Fruit fly (Drosophila melanogaster) whole organism, embryonic: ENCODE measurements around the gene CG18301.

Experiments
- Atf6 ChIP-seq: fragments of 200-800 bp; sonication (Bioruptor generic); IDR thresholded peaks from 2 replicates; pipeline ENCODE4 v1.3.6; 2022; ENCODE audit warnings: missing biosample characterization, missing genetic modification characterization
- C15 ChIP-seq: fragments of 200-800 bp; sonication (Bioruptor generic); IDR thresholded peaks from 3 replicates; pipeline ENCODE4 v1.3.6; 2022; ENCODE audit warnings: missing biosample characterization, missing genetic modification characterization
- CG10366 ChIP-seq: fragments of 200-800 bp; sonication (Bioruptor generic); IDR thresholded peaks from 2 replicates; pipeline ENCODE4 v1.3.6; 2022; ENCODE audit warnings: missing biosample characterization, missing genetic modification characterization
- CG12071 ChIP-seq: fragments of 200-800 bp; sonication (Bioruptor generic); optimal IDR thresholded peaks from 3 replicates; lab custom pipeline; 2018; ENCODE audit warnings: missing biosample characterization, mild to moderate bottlenecking, missing genetic modification characterization
- CG12769 ChIP-seq: fragments of 200-800 bp; sonication (Bioruptor generic); optimal IDR thresholded peaks from 2 replicates; lab custom pipeline; 2019; ENCODE audit warnings: missing biosample characterization, mild to moderate bottlenecking, missing genetic modification characterization, moderate library complexity
- CG15269 ChIP-seq: fragments of 200-800 bp; sonication (Bioruptor generic); optimal IDR thresholded peaks from 2 replicates; lab custom pipeline; 2018; ENCODE audit warnings: missing biosample characterization, mild to moderate bottlenecking, missing genetic modification characterization, moderate library complexity
- CG15696 ChIP-seq: fragments of 200-800 bp; sonication (Bioruptor generic); optimal IDR thresholded peaks from 2 replicates; lab custom pipeline; 2019; ENCODE audit warnings: missing biosample characterization, mild to moderate bottlenecking, missing genetic modification characterization, moderate library complexity
- CG17385 ChIP-seq: fragments of 200-800 bp; sonication (Bioruptor generic); optimal IDR thresholded peaks from 3 replicates; lab custom pipeline; 2018; ENCODE audit warnings: missing biosample characterization, mild to moderate bottlenecking, missing genetic modification characterization
- CG17829 ChIP-seq: fragments of 200-800 bp; optimal IDR thresholded peaks from 2 replicates; lab custom pipeline; 2019; ENCODE audit warnings: missing biosample characterization, mild to moderate bottlenecking, missing genetic modification characterization, moderate library complexity
- CG2116 ChIP-seq: fragments of 200-800 bp; sonication (Bioruptor generic); optimal IDR thresholded peaks from 3 replicates; lab custom pipeline; 2018; ENCODE audit warnings: missing biosample characterization, mild to moderate bottlenecking, missing genetic modification characterization
- CG2678 ChIP-seq: fragments of 200-800 bp; sonication (Bioruptor generic); optimal IDR thresholded peaks from 3 replicates; lab custom pipeline; 2019; ENCODE audit warnings: missing biosample characterization, mild to moderate bottlenecking, missing genetic modification characterization, moderate library complexity
- CG30431 ChIP-seq: fragments of 200-800 bp; sonication (Bioruptor generic); optimal IDR thresholded peaks from 2 replicates; lab custom pipeline; 2017; ENCODE audit warnings: missing biosample characterization, missing genetic modification characterization
- CG3065 ChIP-seq: fragments of 200-800 bp; sonication (Bioruptor generic); optimal IDR thresholded peaks from 2 replicates; lab custom pipeline; 2016; ENCODE audit warnings: missing biosample characterization, missing genetic modification characterization
- CG4730 ChIP-seq: fragments of 200-800 bp; sonication (Bioruptor generic); IDR thresholded peaks from 2 replicates; pipeline ENCODE4 v1.3.6; 2022; ENCODE audit warnings: missing biosample characterization, missing genetic modification characterization
- CG4820 ChIP-seq: fragments of 200-800 bp; sonication (Bioruptor generic); optimal IDR thresholded peaks from 3 replicates; lab custom pipeline; 2016; ENCODE audit warnings: missing biosample characterization, missing genetic modification characterization
- CG6254 ChIP-seq: fragments of 200-800 bp; sonication (Bioruptor generic); optimal IDR thresholded peaks from 3 replicates; lab custom pipeline; 2017; ENCODE audit warnings: mild to moderate bottlenecking, missing biosample characterization, missing genetic modification reagents, missing genetic modification characterization
- CG6813 ChIP-seq: fragments of 200-800 bp; sonication (Bioruptor generic); optimal IDR thresholded peaks from 2 replicates; lab custom pipeline; 2017; ENCODE audit warnings: missing biosample characterization, missing genetic modification characterization, mild to moderate bottlenecking, moderate library complexity, missing genetic modification reagents
- CG8290 ChIP-seq, 3 experiments: fragments of 200-800 bp; sonication (Bioruptor generic); optimal IDR thresholded peaks; 2 replicates each; lab custom pipeline; 2016 to 2019; ENCODE audit warnings: missing biosample characterization in 3 of 3, missing genetic modification characterization in 3 of 3, mild to moderate bottlenecking in 2 of 3, moderate library complexity in 1 of 3
- CG8924 ChIP-seq: fragments of 200-800 bp; optimal IDR thresholded peaks from 3 replicates; lab custom pipeline; 2019; ENCODE audit warnings: missing biosample characterization, mild to moderate bottlenecking, missing genetic modification characterization, moderate library complexity
- CG9609 ChIP-seq: fragments of 200-800 bp; sonication (Bioruptor generic); optimal IDR thresholded peaks from 3 replicates; lab custom pipeline; 2016; ENCODE audit warnings: missing biosample characterization, missing genetic modification characterization
- CG9932 ChIP-seq: fragments of 200-800 bp; sonication (Bioruptor generic); IDR thresholded peaks from 2 replicates; pipeline ENCODE4 v1.3.6; 2022; ENCODE audit warnings: missing biosample characterization, missing genetic modification characterization
- CoRest ChIP-seq: fragments of 200-800 bp; sonication (Bioruptor generic); optimal IDR thresholded peaks from 3 replicates; lab custom pipeline; 2018; ENCODE audit warnings: missing biosample characterization, mild to moderate bottlenecking, missing genetic modification characterization, moderate library complexity
- Dip3 ChIP-seq: fragments of 200-800 bp; sonication (Bioruptor generic); optimal IDR thresholded peaks from 3 replicates; lab custom pipeline; 2016; ENCODE audit warnings: missing biosample characterization, missing genetic modification characterization
- Hr39 ChIP-seq: fragments of >200 bp; optimal IDR thresholded peaks from 2 replicates; lab custom pipeline; 2017
- Myb ChIP-seq: fragments of 200-800 bp; sonication (Bioruptor generic); optimal IDR thresholded peaks from 2 replicates; lab custom pipeline; 2016; ENCODE audit warnings: missing biosample characterization, missing genetic modification characterization
- Opbp ChIP-seq: fragments of 200-800 bp; sonication (Bioruptor generic); IDR thresholded peaks from 3 replicates; pipeline ENCODE4 v1.3.6; 2022; ENCODE audit warnings: missing biosample characterization, missing genetic modification characterization; ENCODE audit not compliant: partially characterized antibody
- Six4 ChIP-seq: fragments of 200-800 bp; sonication (Bioruptor generic); optimal IDR thresholded peaks from 2 replicates; lab custom pipeline; 2016; ENCODE audit warnings: missing biosample characterization, missing genetic modification characterization
- Ssrp ChIP-seq: fragments of 200-800 bp; sonication (Bioruptor generic); optimal IDR thresholded peaks from 2 replicates; lab custom pipeline; 2018; ENCODE audit warnings: missing biosample characterization, mild to moderate bottlenecking, missing genetic modification characterization, moderate library complexity
- Trl ChIP-seq, 3 experiments: fragments of >200 bp in 2 of 3; fragments of 200-800 bp in 1 of 3; sonication (Bioruptor generic) in 1 of 3; optimal IDR thresholded peaks; 2 replicates in 1 of 3; 3 replicates in 2 of 3; lab custom pipeline; 2016 to 2017; ENCODE audit warnings: missing biosample characterization in 1 of 3, missing genetic modification characterization in 1 of 3
- ac ChIP-seq: fragments of 200-800 bp; sonication (Bioruptor generic); optimal IDR thresholded peaks from 3 replicates; lab custom pipeline; 2017; ENCODE audit warnings: missing biosample characterization, mild to moderate bottlenecking, missing genetic modification characterization
- ash1 ChIP-seq: fragments of 200-800 bp; sonication (Bioruptor generic); optimal IDR thresholded peaks from 2 replicates; lab custom pipeline; 2018; ENCODE audit warnings: missing biosample characterization, mild to moderate bottlenecking, missing genetic modification characterization
- chif ChIP-seq, 2 experiments: fragments of 200-800 bp; sonication (Bioruptor generic); optimal IDR thresholded peaks; 3 replicates each; lab custom pipeline; 2016; ENCODE audit warnings: missing biosample characterization in 2 of 2, missing genetic modification characterization in 2 of 2
- dan ChIP-seq: fragments of 200-800 bp; sonication (Bioruptor generic); IDR thresholded peaks from 2 replicates; pipeline ENCODE4 v1.3.6; 2022; ENCODE audit warnings: missing biosample characterization, missing genetic modification characterization
- dpn ChIP-seq, 2 experiments: fragments of 200-800 bp; sonication (Bioruptor generic); optimal IDR thresholded peaks; 3 replicates each; lab custom pipeline; 2016; ENCODE audit warnings: missing biosample characterization in 2 of 2, missing genetic modification characterization in 2 of 2
- fru ChIP-seq: fragments of >200 bp; optimal IDR thresholded peaks from 2 replicates; lab custom pipeline; 2017
- gfzf ChIP-seq: fragments of 200-800 bp; sonication (Bioruptor generic); optimal IDR thresholded peaks from 2 replicates; lab custom pipeline; 2016; ENCODE audit warnings: missing biosample characterization, mild to moderate bottlenecking, missing genetic modification characterization, moderate library complexity
- grau ChIP-seq: fragments of 200-800 bp; optimal IDR thresholded peaks from 3 replicates; lab custom pipeline; 2019; ENCODE audit warnings: missing biosample characterization, mild to moderate bottlenecking, missing genetic modification characterization, moderate library complexity
- gsb ChIP-seq: fragments of 200-800 bp; sonication (Bioruptor generic); IDR thresholded peaks from 2 replicates; pipeline ENCODE4 v1.3.6; 2022; ENCODE audit warnings: missing biosample characterization, missing genetic modification characterization
- hth ChIP-seq: fragments of >200 bp; optimal IDR thresholded peaks from 2 replicates; lab custom pipeline; 2017; ENCODE audit warnings: inconsistent platforms
- lola ChIP-seq, 3 experiments: fragments of >200 bp in 2 of 3; fragments of 200-800 bp in 1 of 3; sonication (Bioruptor generic) in 1 of 3; optimal IDR thresholded peaks; 2 replicates each; lab custom pipeline; 2017 to 2019; ENCODE audit warnings: missing biosample characterization in 3 of 3, missing genetic modification characterization in 3 of 3, mild to moderate bottlenecking in 1 of 3, moderate library complexity in 1 of 3
- nmo ChIP-seq: fragments of 200-800 bp; sonication (Bioruptor generic); optimal IDR thresholded peaks from 2 replicates; lab custom pipeline; 2018; ENCODE audit warnings: missing biosample characterization, mild to moderate bottlenecking, missing genetic modification characterization, moderate library complexity
- phol ChIP-seq: fragments of 200-800 bp; sonication (Bioruptor generic); optimal IDR thresholded peaks from 3 replicates; lab custom pipeline; 2018; ENCODE audit warnings: missing biosample characterization, mild to moderate bottlenecking, missing genetic modification characterization, moderate library complexity
- rib ChIP-seq: fragments of 200-800 bp; sonication (Bioruptor generic); IDR thresholded peaks from 2 replicates; pipeline ENCODE4 v1.3.6; 2022; ENCODE audit warnings: missing biosample characterization, missing genetic modification characterization
- ro ChIP-seq: fragments of 200-800 bp; sonication (Bioruptor generic); IDR thresholded peaks from 2 replicates; pipeline ENCODE4 v1.3.6; 2022; ENCODE audit warnings: missing biosample characterization, missing genetic modification characterization
- sens ChIP-seq: fragments of 200-800 bp; sonication (Bioruptor generic); peaks from one replicate; lab custom pipeline; 2016; ENCODE audit warnings: missing biosample characterization, missing genetic modification characterization
- seq ChIP-seq: fragments of 200-800 bp; sonication (Bioruptor generic); IDR thresholded peaks from 2 replicates; pipeline ENCODE4 v1.3.6; 2022; ENCODE audit warnings: missing biosample characterization, missing genetic modification characterization
- slou ChIP-seq: fragments of 200-800 bp; sonication (Bioruptor generic); optimal IDR thresholded peaks from 3 replicates; lab custom pipeline; 2016; ENCODE audit warnings: missing biosample characterization, missing genetic modification characterization
- sna ChIP-seq: fragments of 200-800 bp; sonication (Bioruptor generic); IDR thresholded peaks from 2 replicates; pipeline ENCODE4 v1.3.6; 2022; ENCODE audit warnings: missing biosample characterization, missing genetic modification characterization; ENCODE audit not compliant: partially characterized antibody
- twi ChIP-seq: fragments of 200-800 bp; optimal IDR thresholded peaks from 2 replicates; lab custom pipeline; 2019; ENCODE audit warnings: missing biosample characterization, mild to moderate bottlenecking, missing genetic modification characterization, moderate library complexity
- vvl ChIP-seq: fragments of 200-800 bp; sonication (Bioruptor generic); IDR thresholded peaks from 2 replicates; pipeline ENCODE4 v1.3.6; 2022; ENCODE audit warnings: missing biosample characterization, missing genetic modification characterization

The CG18301 gene

dm6 chr2L:10543048-10543752, 11.6 kb downstream of the CG18301 start (continued):
- TF ChIP-seq slou (GFP tag; lab: Kevin White, UChicago): no peak
- TF ChIP-seq nmo (GFP tag; lab: Kevin White, UChicago): peak; percentile 73
- TF ChIP-seq CoRest (tag; lab: Kevin White, UChicago): peak; percentile 56
- TF ChIP-seq CG8290 (GFP tag; optimal IDR thresholded peaks at IDR 0.05; lab: Kevin White, UChicago): peak; percentile 40
- TF ChIP-seq CG8290 (tag; optimal IDR thresholded peaks at IDR 0.05; lab: Kevin White, UChicago): no peak
- no peak for TF ChIP-seq dan
- no peak for TF ChIP-seq CG12071 (GFP tag; lab: Kevin White, UChicago)
- TF ChIP-seq fru (lab: Kevin White, UChicago): no peak
- no peak; the same call in 1 of the 2 replicates for TF ChIP-seq CG9932 (GFP tag; lab: Robert Waterston, UW)
- TF ChIP-seq vvl (GFP tag; lab: Robert Waterston, UW): peak; percentile 68
- TF ChIP-seq ash1 (GFP tag; lab: Kevin White, UChicago): no peak
- TF ChIP-seq Ssrp (tag; lab: Kevin White, UChicago): peak; percentile 70
- no peak for TF ChIP-seq gfzf (GFP tag; lab: Kevin White, UChicago)
- TF ChIP-seq sens (GFP tag; lab: Kevin White, UChicago): peak; percentile 74
- peak; percentile 78 for TF ChIP-seq CG17829 (tag; lab: Kevin White, UChicago)
- no peak for TF ChIP-seq rib
- peak; percentile 30 for TF ChIP-seq ac (GFP tag; lab: Kevin White, UChicago)
- peak; percentile 65 for TF ChIP-seq CG8924
- TF ChIP-seq Hr39: no peak
- no peak for TF ChIP-seq CG9609 (GFP tag; lab: Kevin White, UChicago)
- peak; percentile 48 for TF ChIP-seq CG15269 (tag; lab: Kevin White, UChicago)
- TF ChIP-seq CG15696 (tag; lab: Kevin White, UChicago): peak; percentile 40
- peak; percentile 19 for TF ChIP-seq CG17385 (GFP tag; lab: Kevin White, UChicago)
- no peak for TF ChIP-seq Atf6 (GFP tag; lab: Robert Waterston, UW)
- TF ChIP-seq seq (GFP tag; lab: Robert Waterston, UW): no peak
- no peak for TF ChIP-seq Trl (optimal IDR thresholded peaks at IDR 0.05; lab: Kevin White, UChicago)
- no peak for TF ChIP-seq Trl (GFP tag; optimal IDR thresholded peaks at IDR 0.05; lab: Kevin White, UChicago)
- TF ChIP-seq CG6254 (GFP tag; lab: Kevin White, UChicago): peak; percentile 34
- TF ChIP-seq CG12769 (tag; lab: Kevin White, UChicago): peak; percentile 7
- no peak for TF ChIP-seq C15
- 0 out of 2 replicates have a peak, but pooled peaks have one; percentile 25 for TF ChIP-seq CG4730 (GFP tag; lab: Robert Waterston, UW)
- TF ChIP-seq Six4 (GFP tag; lab: Kevin White, UChicago): peak; percentile 21
- peak; percentile 41 for TF ChIP-seq CG4820 (GFP tag; lab: Kevin White, UChicago)
- no peak for TF ChIP-seq ro
- TF ChIP-seq Dip3 (GFP tag; lab: Kevin White, UChicago): no peak
- TF ChIP-seq lola (GFP tag; optimal IDR thresholded peaks at IDR 0.05; lab: Kevin White, UChicago): peak in 1 of 3 experiments; percentile 74
- peak; percentile 69 for TF ChIP-seq CG2678 (tag; lab: Kevin White, UChicago)
- TF ChIP-seq Myb: no peak
- TF ChIP-seq gsb (GFP tag; lab: Robert Waterston, UW): no peak
- TF ChIP-seq grau (tag; lab: Kevin White, UChicago): peak; percentile 57
- TF ChIP-seq CG2116 (GFP tag; lab: Kevin White, UChicago): no peak
- no peak for TF ChIP-seq CG3065 (GFP tag; lab: Kevin White, UChicago)
- peak; percentile 73 for TF ChIP-seq phol (tag; lab: Kevin White, UChicago)
- peak; percentile 20; the same call in 1 of the 2 replicates for TF ChIP-seq CG10366 (GFP tag; lab: Robert Waterston, UW)
- no peak for TF ChIP-seq Opbp (GFP tag; lab: Robert Waterston, UW)
- no peak for TF ChIP-seq hth
- peak; percentile 18 for TF ChIP-seq twi (tag; lab: Kevin White, UChicago)
- TF ChIP-seq CG30431 (GFP tag; lab: Kevin White, UChicago): no peak
- TF ChIP-seq sna: no peak
- no peak for TF ChIP-seq CG6813
- peak in 1 of 2 experiments; percentile 47 for TF ChIP-seq dpn (GFP tag; optimal IDR thresholded peaks at IDR 0.05; lab: Kevin White, UChicago)
- TF ChIP-seq chif (GFP tag; optimal IDR thresholded peaks at IDR 0.05; lab: Kevin White, UChicago): peak in 1 of 2 experiments; percentile 12
